Worm (Caenorhabditis elegans): ENCODE results near the gene C45B11.2.

C45B11.2 gene

DNA sequence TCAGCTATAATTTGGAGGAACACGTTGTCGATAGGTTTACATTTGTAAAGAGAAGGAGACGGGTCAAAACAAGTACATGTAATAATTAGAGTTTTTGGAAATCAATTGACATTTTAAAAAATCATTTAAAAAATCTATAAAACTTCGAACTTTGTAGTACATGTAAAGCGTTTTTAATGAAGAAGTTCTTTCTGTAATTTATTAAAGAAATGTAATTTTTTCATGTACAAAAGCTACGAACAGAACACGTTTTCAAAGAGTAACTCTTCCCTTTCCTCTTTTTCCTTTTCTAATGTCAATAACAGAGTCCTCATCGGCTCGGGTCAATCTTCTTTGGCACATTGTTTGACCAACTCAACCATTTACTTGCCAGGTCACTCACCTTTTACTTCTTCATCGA lies 1.3 kb downstream of the C45B11.2 start, which contains the start of gene C45B11.6:
Gene C45B11.6, plus strand, starts transcription at position 301 of the 400 bp plus-strand sequence.
- no peak for TF ChIP-seq hmg-4 (GFP tag; optimal IDR thresholded peaks at IDR 0.05)
- TF ChIP-seq aly-1 (tag; optimal IDR thresholded peaks at IDR 0.05): no peak
- TF ChIP-seq F13C5.2 (tag; optimal IDR thresholded peaks at IDR 0.05): no peak
- no peak for TF ChIP-seq tbx-11 (GFP tag; IDR thresholded peaks at IDR 0.05)
- TF ChIP-seq B0310.2 (tag; optimal IDR thresholded peaks at IDR 0.05): no peak
- no peak for TF ChIP-seq flt-1 (GFP tag; IDR thresholded peaks at IDR 0.05)
- TF ChIP-seq tbx-37 (GFP tag; conservative IDR thresholded peaks at IDR 0.05): no peak
- no peak for TF ChIP-seq tra-4 (tag; optimal IDR thresholded peaks at IDR 0.05)
- no peak for TF ChIP-seq pes-1 (GFP tag; IDR thresholded peaks at IDR 0.05)
- TF ChIP-seq ama-1 (optimal IDR thresholded peaks at IDR 0.05): no peak

DNA sequence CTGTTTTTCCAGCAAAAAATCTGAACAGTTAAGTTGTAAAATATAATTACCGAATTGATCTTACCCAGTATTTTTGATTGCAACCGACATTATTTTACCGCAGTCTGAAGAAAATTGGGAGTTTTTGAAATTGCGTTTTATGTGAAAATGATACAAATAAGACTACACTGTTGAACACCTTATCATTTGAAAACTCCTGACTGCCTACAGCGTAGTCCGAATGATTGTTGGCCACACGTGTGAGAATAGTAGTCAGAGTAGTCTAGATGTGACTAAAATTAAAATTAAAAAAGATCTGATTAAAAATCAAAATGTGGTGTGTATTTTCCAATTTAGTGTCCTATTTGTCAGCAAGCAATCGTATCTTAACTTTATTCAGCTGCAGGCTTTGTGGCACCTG lies 4.2 kb downstream of the C45B11.2 start, which contains the start of gene dhs-18:
Gene dhs-18, minus strand, starts transcription at position 104 of the 400 bp plus-strand sequence.
- TF ChIP-seq tbx-11 (GFP tag; IDR thresholded peaks at IDR 0.05): no peak
- no peak for TF ChIP-seq B0310.2 (tag; optimal IDR thresholded peaks at IDR 0.05)
- TF ChIP-seq scrt-1 (GFP tag; IDR thresholded peaks at IDR 0.05): no peak
- TF ChIP-seq tra-4 (tag; optimal IDR thresholded peaks at IDR 0.05): no peak
- TF ChIP-seq ets-7 (tag; optimal IDR thresholded peaks at IDR 0.05): no peak
- no peak for TF ChIP-seq sea-1 (GFP tag; conservative IDR thresholded peaks at IDR 0.05)
- TF ChIP-seq hnd-1 (tag; optimal IDR thresholded peaks at IDR 0.05): no peak
- no peak for TF ChIP-seq ceh-36 (tag; optimal IDR thresholded peaks at IDR 0.05)
- TF ChIP-seq F13C5.2 (tag; optimal IDR thresholded peaks at IDR 0.05): no peak
- TF ChIP-seq aly-1 (tag; optimal IDR thresholded peaks at IDR 0.05): no peak

DNA sequence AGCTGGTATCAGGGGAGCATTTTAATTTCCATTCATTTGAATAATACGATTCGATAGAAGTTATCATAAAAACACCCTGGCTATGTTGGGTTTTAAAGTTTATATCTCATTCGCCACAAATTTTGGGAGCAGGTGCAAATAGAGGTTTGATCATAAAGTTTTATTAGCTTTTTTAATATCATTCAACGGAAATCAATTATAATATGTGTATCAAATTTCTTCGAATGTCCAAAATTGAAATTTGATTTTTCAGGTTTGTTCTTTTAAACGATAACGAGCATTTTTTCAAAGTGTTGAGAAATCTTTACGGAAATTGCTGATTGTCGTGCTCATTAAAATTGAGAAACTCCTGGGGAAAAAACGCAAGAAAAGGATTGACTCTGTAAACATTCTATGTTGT lies 6.2 kb downstream of the C45B11.2 start, which contains the start of gene srh-74:
Gene srh-74, minus strand, starts transcription at position 101 of the 400 bp plus-strand sequence.
- TF ChIP-seq tbx-11 (GFP tag; IDR thresholded peaks at IDR 0.05): no peak
- TF ChIP-seq hmbx-1 (tag; optimal IDR thresholded peaks at IDR 0.05): no peak
- TF ChIP-seq hnd-1 (tag; optimal IDR thresholded peaks at IDR 0.05): no peak
- no peak for TF ChIP-seq ama-1 (optimal IDR thresholded peaks at IDR 0.05)
- TF ChIP-seq flt-1 (GFP tag; IDR thresholded peaks at IDR 0.05): no peak
- no peak for TF ChIP-seq aly-1 (tag; optimal IDR thresholded peaks at IDR 0.05)
- TF ChIP-seq F13C5.2 (tag; optimal IDR thresholded peaks at IDR 0.05): no peak
- no peak for TF ChIP-seq ceh-13 (GFP tag; optimal IDR thresholded peaks at IDR 0.05)
- no peak for TF ChIP-seq ets-7 (tag; optimal IDR thresholded peaks at IDR 0.05)
- no peak for TF ChIP-seq hmg-4 (GFP tag; optimal IDR thresholded peaks at IDR 0.05)
- no peak for TF ChIP-seq pes-1 (GFP tag; IDR thresholded peaks at IDR 0.05)
- no peak for TF ChIP-seq tbx-37 (GFP tag; conservative IDR thresholded peaks at IDR 0.05)
- no peak for TF ChIP-seq B0310.2 (tag; optimal IDR thresholded peaks at IDR 0.05)
- TF ChIP-seq ceh-36 (tag; optimal IDR thresholded peaks at IDR 0.05): no peak

DNA sequence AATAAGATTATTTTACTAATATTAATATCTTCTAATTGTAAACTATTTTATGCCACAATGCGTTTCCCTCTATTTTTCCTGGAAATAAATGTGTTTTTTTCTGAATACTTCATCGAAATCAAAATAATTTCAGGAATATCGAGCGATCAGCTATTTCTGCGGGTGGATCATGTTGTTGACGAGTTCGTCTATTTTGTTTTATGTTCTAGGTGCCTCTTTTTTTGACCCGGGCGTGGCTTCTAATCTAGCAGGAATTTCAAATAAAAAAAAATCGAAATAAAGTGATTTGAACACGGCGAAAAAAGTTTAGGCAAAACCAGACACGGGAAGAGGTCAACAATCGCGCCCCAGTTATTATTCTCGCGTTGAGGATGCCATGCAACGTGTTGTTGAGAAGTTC lies 9.4 kb downstream of the C45B11.2 start, which contains the start of gene T04C12.33:
Gene T04C12.33, plus strand, starts transcription at position 301 of the 400 bp plus-strand sequence.
- TF ChIP-seq flt-1 (GFP tag; IDR thresholded peaks at IDR 0.05) (no peak), tbx-37 (GFP tag; conservative IDR thresholded peaks at IDR 0.05) (no peak), ceh-13 (GFP tag; optimal IDR thresholded peaks at IDR 0.05) (no peak), ets-7 (tag; optimal IDR thresholded peaks at IDR 0.05) (no peak), pes-1 (GFP tag; IDR thresholded peaks at IDR 0.05) (no peak), hnd-1 (tag; optimal IDR thresholded peaks at IDR 0.05) (no peak), ceh-36 (tag; optimal IDR thresholded peaks at IDR 0.05) (no peak), aly-1 (tag; optimal IDR thresholded peaks at IDR 0.05) (no peak), tbx-11 (GFP tag; IDR thresholded peaks at IDR 0.05) (no peak), F13C5.2 (tag; optimal IDR thresholded peaks at IDR 0.05) (no peak), scrt-1 (GFP tag; IDR thresholded peaks at IDR 0.05) (no peak), ama-1 (optimal IDR thresholded peaks at IDR 0.05) (no peak), tra-4 (tag; optimal IDR thresholded peaks at IDR 0.05) (no peak), sea-1 (GFP tag; conservative IDR thresholded peaks at IDR 0.05) (no peak), hmbx-1 (tag; optimal IDR thresholded peaks at IDR 0.05) (no peak), B0310.2 (tag; optimal IDR thresholded peaks at IDR 0.05) (no peak), hmg-4 (GFP tag; optimal IDR thresholded peaks at IDR 0.05) (no peak)

DNA sequence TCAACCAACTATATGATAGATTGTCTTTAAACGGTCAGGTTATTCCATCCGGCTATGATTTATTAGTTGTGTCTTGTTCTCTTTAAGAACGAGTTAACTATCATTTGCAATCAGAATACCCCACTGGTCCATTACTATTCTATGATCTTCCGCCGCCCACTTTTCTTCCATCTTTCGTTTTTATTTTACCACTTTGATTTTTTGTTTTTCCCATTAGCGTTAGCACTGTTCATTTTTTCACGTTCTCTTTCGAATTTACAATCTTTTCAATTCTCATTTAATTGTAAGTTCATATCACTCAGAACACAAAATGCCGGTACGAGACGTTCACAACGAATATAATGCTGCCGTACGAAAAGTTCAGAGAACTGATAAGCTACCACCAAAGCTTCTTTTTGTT lies 11.3 kb downstream of the C45B11.2 start, which contains the start of gene T04C12.7:
Gene T04C12.7, plus strand, starts transcription at position 301 of the 400 bp plus-strand sequence.
- TF ChIP-seq aly-1 (tag; optimal IDR thresholded peaks at IDR 0.05): no peak
- TF ChIP-seq scrt-1 (GFP tag; IDR thresholded peaks at IDR 0.05): no peak
- TF ChIP-seq hnd-1 (tag; optimal IDR thresholded peaks at IDR 0.05): no peak
- no peak for TF ChIP-seq ama-1 (optimal IDR thresholded peaks at IDR 0.05)

DNA sequence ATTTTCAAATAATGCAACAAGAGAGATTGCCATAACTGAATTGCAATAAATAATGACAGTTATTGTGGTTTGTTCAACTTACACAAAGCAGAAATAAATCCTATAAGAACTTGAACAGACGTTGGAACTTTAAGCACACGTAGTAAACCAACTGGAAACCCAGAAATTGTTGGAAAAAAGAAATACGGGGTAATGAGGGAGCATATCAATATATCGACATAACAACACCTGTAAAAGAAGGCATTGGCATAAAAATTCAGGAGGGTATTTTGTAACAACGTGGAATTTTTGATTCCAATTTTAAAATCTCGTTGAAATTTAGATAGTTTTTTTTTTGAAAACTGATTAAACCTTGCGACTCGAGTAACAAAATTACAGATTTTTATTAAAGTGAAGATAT lies 14.0 kb downstream of the C45B11.2 start:
- TF ChIP-seq pes-1 (GFP tag; IDR thresholded peaks at IDR 0.05) (no peak), ets-7 (tag; optimal IDR thresholded peaks at IDR 0.05) (no peak), scrt-1 (GFP tag; IDR thresholded peaks at IDR 0.05) (no peak), sea-1 (GFP tag; conservative IDR thresholded peaks at IDR 0.05) (no peak), F13C5.2 (tag; optimal IDR thresholded peaks at IDR 0.05) (no peak), aly-1 (tag; optimal IDR thresholded peaks at IDR 0.05) (no peak), hmbx-1 (tag; optimal IDR thresholded peaks at IDR 0.05) (no peak), tbx-37 (GFP tag; conservative IDR thresholded peaks at IDR 0.05) (no peak), ama-1 (optimal IDR thresholded peaks at IDR 0.05) (no peak)

DNA sequence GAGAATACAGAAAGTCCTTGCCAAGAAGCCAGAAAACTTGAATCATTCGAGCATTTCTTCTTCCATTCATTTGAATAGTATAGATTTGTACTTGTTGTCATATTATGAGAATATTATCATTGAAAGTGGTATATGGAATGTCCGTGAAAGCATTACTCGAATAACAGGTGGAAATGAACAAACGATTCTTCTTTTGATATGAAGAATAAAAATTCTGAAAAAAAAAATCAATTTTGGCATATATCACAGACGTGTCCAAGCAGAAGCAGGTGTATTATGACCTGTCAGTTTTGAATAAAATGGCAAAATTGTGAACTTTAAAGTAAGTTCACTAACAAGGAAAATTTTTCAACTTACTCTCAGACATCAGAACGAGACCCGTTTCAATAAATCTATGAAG lies 14.5 kb downstream of the C45B11.2 start, which contains the start of gene srh-75:
Gene srh-75, minus strand, starts transcription at position 101 of the 400 bp plus-strand sequence.
- no peak for TF ChIP-seq flt-1 (GFP tag; IDR thresholded peaks at IDR 0.05)
- no peak for TF ChIP-seq scrt-1 (GFP tag; IDR thresholded peaks at IDR 0.05)
- no peak for TF ChIP-seq sea-1 (GFP tag; conservative IDR thresholded peaks at IDR 0.05)
- TF ChIP-seq tbx-11 (GFP tag; IDR thresholded peaks at IDR 0.05): no peak
- TF ChIP-seq ceh-36 (tag; optimal IDR thresholded peaks at IDR 0.05): no peak
- TF ChIP-seq pes-1 (GFP tag; IDR thresholded peaks at IDR 0.05): no peak
- no peak for TF ChIP-seq hmg-4 (GFP tag; optimal IDR thresholded peaks at IDR 0.05)
- TF ChIP-seq aly-1 (tag; optimal IDR thresholded peaks at IDR 0.05): no peak
- TF ChIP-seq hmbx-1 (tag; optimal IDR thresholded peaks at IDR 0.05): no peak
- TF ChIP-seq F13C5.2 (tag; optimal IDR thresholded peaks at IDR 0.05): no peak
- TF ChIP-seq hnd-1 (tag; optimal IDR thresholded peaks at IDR 0.05): no peak
- TF ChIP-seq ets-7 (tag; optimal IDR thresholded peaks at IDR 0.05): no peak
- no peak for TF ChIP-seq tbx-37 (GFP tag; conservative IDR thresholded peaks at IDR 0.05)
- no peak for TF ChIP-seq ceh-13 (GFP tag; optimal IDR thresholded peaks at IDR 0.05)
- TF ChIP-seq tra-4 (tag; optimal IDR thresholded peaks at IDR 0.05): no peak
- no peak for TF ChIP-seq B0310.2 (tag; optimal IDR thresholded peaks at IDR 0.05)
- no peak for TF ChIP-seq ama-1 (optimal IDR thresholded peaks at IDR 0.05)

Measured in whole organism, early embryonic.